Worm (Caenorhabditis elegans) whole organism, young adult: ENCODE data around the gene hot-8.

Experiments used
- D2030.7 ChIP-seq: fragments of 200-800 bp; sonication (Bioruptor generic); IDR thresholded peaks from 2 replicates; pipeline ENCODE4 v1.3.6; 2022; ENCODE audit warnings: missing genetic modification reagents, missing genetic modification characterization, missing compliant biosample characterization
- F22D6.2 ChIP-seq: sonication (generic microtip); optimal IDR thresholded peaks from 2 replicates; lab custom pipeline; 2016; ENCODE audit warnings: mild to moderate bottlenecking, missing genetic modification characterization, missing compliant biosample characterization
- K12H6.12 ChIP-seq: fragments of 200-800 bp; sonication (Bioruptor generic); optimal IDR thresholded peaks from 2 replicates; lab custom pipeline; 2018; ENCODE audit warnings: mild to moderate bottlenecking, missing genetic modification characterization, missing compliant biosample characterization
- T07F8.4 ChIP-seq: sonication (generic microtip); optimal IDR thresholded peaks from 2 replicates; lab custom pipeline; 2016; ENCODE audit warnings: mild to moderate bottlenecking, missing genetic modification characterization, moderate library complexity, missing compliant biosample characterization
- T26A5.8 ChIP-seq: sonication (generic microtip); optimal IDR thresholded peaks from 2 replicates; lab custom pipeline; 2016; ENCODE audit warnings: missing genetic modification characterization, missing compliant biosample characterization
- Y53G8AR.9 ChIP-seq: fragments of 200-800 bp; sonication (Bioruptor generic); conservative IDR thresholded peaks from 2 replicates; pipeline ENCODE4 v1.3.6; 2022; ENCODE audit warnings: missing genetic modification reagents, missing genetic modification characterization, missing compliant biosample characterization
- Y95B8A.8 ChIP-seq: fragments of 200-800 bp; sonication (Bioruptor generic); IDR thresholded peaks from 2 replicates; pipeline ENCODE4 v1.3.6; 2022; ENCODE audit warnings: missing genetic modification reagents, missing genetic modification characterization, missing compliant biosample characterization
- ZK185.1 ChIP-seq: sonication (generic microtip); optimal IDR thresholded peaks from 2 replicates; lab custom pipeline; 2016; ENCODE audit warnings: mild to moderate bottlenecking, missing genetic modification characterization, missing compliant biosample characterization; ENCODE audit not compliant: poor library complexity, severe bottlenecking
- atf-7 ChIP-seq: sonication (generic microtip); optimal IDR thresholded peaks from 2 replicates; lab custom pipeline; 2017; ENCODE audit warnings: mild to moderate bottlenecking, missing genetic modification characterization, missing compliant biosample characterization
- athp-1 ChIP-seq: sonication (generic microtip); optimal IDR thresholded peaks from 2 replicates; lab custom pipeline; 2017; ENCODE audit warnings: mild to moderate bottlenecking, missing genetic modification characterization, missing compliant biosample characterization
- attf-3 ChIP-seq: fragments of 200-800 bp; sonication (Bioruptor generic); conservative IDR thresholded peaks from 2 replicates; pipeline ENCODE4 v1.3.6; 2022; ENCODE audit warnings: missing genetic modification reagents, missing genetic modification characterization, missing compliant biosample characterization
- attf-5 ChIP-seq: fragments of 200-800 bp; sonication (Bioruptor generic); optimal IDR thresholded peaks from 2 replicates; lab custom pipeline; 2018; ENCODE audit warnings: mild to moderate bottlenecking, missing genetic modification characterization, missing compliant biosample characterization
- bed-2 ChIP-seq: fragments of 200-800 bp; sonication (Bioruptor generic); IDR thresholded peaks from 2 replicates; pipeline ENCODE4 v1.3.6; 2022; ENCODE audit warnings: missing genetic modification reagents, missing genetic modification characterization, missing compliant biosample characterization
- cebp-1 ChIP-seq, 2 experiments: fragments of 200-800 bp in 1 of 2; sonication (Bioruptor generic) in 1 of 2; sonication (generic microtip) in 1 of 2; IDR thresholded peaks in 1 of 2; optimal IDR thresholded peaks in 1 of 2; 2 replicates each; pipeline versions ENCODE4 v1.3.6 to Lab custom; 2017 to 2022; ENCODE audit warnings: missing compliant biosample characterization in 2 of 2, missing genetic modification characterization in 2 of 2, mild to moderate bottlenecking in 1 of 2, missing genetic modification reagents in 1 of 2, moderate library complexity in 1 of 2
- cebp-2 ChIP-seq: fragments of 200-800 bp; sonication (Bioruptor generic); IDR thresholded peaks from 2 replicates; pipeline ENCODE4 v1.3.6; 2022; ENCODE audit warnings: missing genetic modification characterization, missing compliant biosample characterization
- ceh-100 ChIP-seq: fragments of 200-800 bp; sonication (Bioruptor generic); IDR thresholded peaks from 2 replicates; pipeline ENCODE4 v1.3.6; 2022; ENCODE audit warnings: missing genetic modification reagents, missing genetic modification characterization, missing compliant biosample characterization
- ceh-91 ChIP-seq: fragments of 200-800 bp; sonication (Bioruptor generic); IDR thresholded peaks from 2 replicates; pipeline ENCODE4 v1.3.6; 2022; ENCODE audit warnings: missing genetic modification reagents, missing genetic modification characterization, missing compliant biosample characterization
- efl-1 ChIP-seq: fragments of 150-350 bp; optimal IDR thresholded peaks from 2 replicates; lab custom pipeline; 2014; ENCODE audit warnings: missing biosample characterization, missing genetic modification reagents, missing genetic modification characterization
- egrh-3 ChIP-seq: fragments of 200-800 bp; sonication (Bioruptor generic); IDR thresholded peaks from 2 replicates; pipeline ENCODE4 v1.3.6; 2022; ENCODE audit warnings: missing genetic modification reagents, missing genetic modification characterization, missing compliant biosample characterization
- ekl-4 ChIP-seq: fragments of 200-800 bp; sonication (Bioruptor generic); IDR thresholded peaks from 2 replicates; pipeline ENCODE4 v1.3.6; 2022; ENCODE audit warnings: missing genetic modification reagents, missing genetic modification characterization, missing compliant biosample characterization
- gei-17 ChIP-seq: fragments of 200-800 bp; sonication (Bioruptor generic); optimal IDR thresholded peaks from 2 replicates; lab custom pipeline; 2018; ENCODE audit warnings: mild to moderate bottlenecking, missing genetic modification characterization, missing compliant biosample characterization
- hmg-1.2 ChIP-seq: fragments of 200-800 bp; sonication (Bioruptor generic); IDR thresholded peaks from 2 replicates; pipeline ENCODE4 v1.3.6; 2022; ENCODE audit warnings: missing genetic modification reagents, missing genetic modification characterization, missing compliant biosample characterization
- hrde-1 ChIP-seq: sonication (generic microtip); optimal IDR thresholded peaks from 2 replicates; lab custom pipeline; 2016; ENCODE audit warnings: missing genetic modification characterization, mild to moderate bottlenecking, missing compliant biosample characterization, moderate library complexity, missing genotype, missing genetic modification reagents, borderline replicate concordance
- lag-1 ChIP-seq: fragments of 200-800 bp; sonication (Bioruptor generic); IDR thresholded peaks from 2 replicates; pipeline ENCODE4 v1.3.6; 2022; ENCODE audit warnings: missing genetic modification reagents, missing genetic modification characterization, missing compliant biosample characterization
- lin-40 ChIP-seq: sonication (generic microtip); optimal IDR thresholded peaks from 2 replicates; lab custom pipeline; 2016; ENCODE audit warnings: missing genetic modification characterization, mild to moderate bottlenecking, missing compliant biosample characterization, missing genotype, missing genetic modification reagents
- madf-3 ChIP-seq: fragments of 200-800 bp; sonication (Bioruptor generic); IDR thresholded peaks from 2 replicates; pipeline ENCODE4 v1.3.6; 2022; ENCODE audit warnings: missing genetic modification reagents, missing genetic modification characterization, missing compliant biosample characterization
- nhr-80 ChIP-seq: sonication (generic microtip); optimal IDR thresholded peaks from 2 replicates; lab custom pipeline; 2016; ENCODE audit warnings: missing genetic modification characterization, missing compliant biosample characterization
- nhr-90 ChIP-seq: sonication (generic microtip); optimal IDR thresholded peaks from 2 replicates; lab custom pipeline; 2016; ENCODE audit warnings: missing genotype, mild to moderate bottlenecking, missing genetic modification characterization, missing compliant biosample characterization
- pbrm-1 ChIP-seq: fragments of 200-800 bp; sonication (Bioruptor generic); IDR thresholded peaks from 2 replicates; pipeline ENCODE4 v1.3.6; 2022; ENCODE audit warnings: missing genetic modification reagents, missing genetic modification characterization, missing compliant biosample characterization
- sea-2 ChIP-seq: fragments of 200-800 bp; sonication (Bioruptor generic); IDR thresholded peaks from 2 replicates; pipeline ENCODE4 v1.3.6; 2022; ENCODE audit warnings: missing genetic modification characterization, missing compliant biosample characterization
- snpc-1.1 ChIP-seq: sonication (generic microtip); optimal IDR thresholded peaks from 2 replicates; lab custom pipeline; 2017; ENCODE audit warnings: missing genetic modification characterization, mild to moderate bottlenecking, missing compliant biosample characterization, antibody characterized with exemption, moderate library complexity, missing genotype, missing genetic modification reagents; ENCODE audit not compliant: insufficient read depth
- tbp1 ChIP-seq: fragments of 200-800 bp; sonication (Bioruptor generic); optimal IDR thresholded peaks from 2 replicates; lab custom pipeline; 2018; ENCODE audit warnings: mild to moderate bottlenecking, missing genetic modification characterization, missing compliant biosample characterization
- tbx-9 ChIP-seq: sonication (generic microtip); optimal IDR thresholded peaks from 2 replicates; lab custom pipeline; 2016; ENCODE audit warnings: borderline replicate concordance, missing genetic modification characterization, inconsistent platforms, missing compliant biosample characterization
- zfh-2 ChIP-seq: fragments of 200-800 bp; sonication (Bioruptor generic); conservative IDR thresholded peaks from 2 replicates; pipeline ENCODE4 v1.3.6; 2022; ENCODE audit warnings: missing genetic modification reagents, missing genetic modification characterization, missing compliant biosample characterization
- zim-3 ChIP-seq: sonication (generic microtip); optimal IDR thresholded peaks from 2 replicates; lab custom pipeline; 2017; ENCODE audit warnings: mild to moderate bottlenecking, missing genetic modification characterization, moderate library complexity, missing compliant biosample characterization
- ztf-26 ChIP-seq: sonication (generic microtip); optimal IDR thresholded peaks from 2 replicates; lab custom pipeline; 2017; ENCODE audit warnings: missing genetic modification characterization, missing compliant biosample characterization
- ztf-28 ChIP-seq: fragments of 200-800 bp; sonication (Bioruptor generic); IDR thresholded peaks from 2 replicates; pipeline ENCODE4 v1.3.6; 2022; ENCODE audit warnings: missing genetic modification reagents, missing genetic modification characterization, missing compliant biosample characterization

hot-8 gene

DNA sequence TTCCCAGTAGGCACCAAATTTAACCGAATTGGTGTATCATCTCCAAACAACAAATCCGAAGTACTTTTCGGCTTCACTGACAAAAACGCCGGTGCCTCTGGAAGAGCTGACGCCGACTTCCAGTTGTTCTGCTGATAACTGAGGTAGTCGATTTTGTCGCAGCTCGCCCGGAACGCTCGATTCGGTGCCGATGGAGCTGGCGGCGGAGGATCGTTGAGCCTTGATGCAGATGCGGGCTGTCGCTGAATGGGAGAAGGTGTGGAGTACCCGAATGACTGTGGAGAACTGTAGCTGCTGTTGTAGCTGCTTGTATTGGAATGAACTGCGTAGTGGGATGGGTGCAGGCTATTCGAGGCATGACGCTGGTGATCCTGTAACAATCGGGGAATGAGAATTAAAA is 33.1 kb downstream of the hot-8 start:
- TF ChIP-seq zfh-2 (GFP tag; lab: Robert Waterston, UW), result peak; percentile 81
- peak; percentile 14; the same call in 1 of the 2 replicates for TF ChIP-seq madf-3 (GFP tag; lab: Robert Waterston, UW)
- no peak for TF ChIP-seq D2030.7 (GFP tag; lab: Robert Waterston, UW)
- TF ChIP-seq egrh-3, result peak; percentile 34; the same call in 1 of the 2 replicates

- TF ChIP-seq T07F8.4 (tag; lab: Kevin White, UChicago) (no peak), ZK185.1 (tag; lab: Kevin White, UChicago) (no peak), ceh-91 (no peak), F22D6.2 (no peak), atf-7 (tag; lab: Kevin White, UChicago) (no peak), hrde-1 (tag; lab: Kevin White, UChicago) (no peak), efl-1 (GFP tag; lab: Kevin White, UChicago) (no peak), lin-40 (no peak), pbrm-1 (no peak), ztf-26 (tag; lab: Kevin White, UChicago) (no peak), zfh-2 (GFP tag; lab: Robert Waterston, UW) (no peak), cebp-1 (GFP tag; IDR thresholded peaks at IDR 0.05; lab: Robert Waterston, UW) (no peak), cebp-1 (tag; optimal IDR thresholded peaks at IDR 0.05; lab: Kevin White, UChicago) (no peak), attf-3 (GFP tag; lab: Robert Waterston, UW) (no peak), cebp-2 (no peak), Y95B8A.8 (GFP tag; lab: Robert Waterston, UW) (no peak), K12H6.12 (tag; lab: Kevin White, UChicago) (no peak), snpc-1.1 (tag; lab: Kevin White, UChicago) (no peak)
Observed at ce11 chrX:1216833-1217232, 36.7 kb downstream of the hot-8 start.

ce11 chrX:1218457-1218856 is 38.4 kb downstream of the hot-8 start:
- TF ChIP-seq lag-1, result no peak
- no peak for TF ChIP-seq bed-2
- TF ChIP-seq nhr-80 (tag; lab: Kevin White, UChicago), result no peak
- no peak for TF ChIP-seq athp-1 (tag; lab: Kevin White, UChicago)
- no peak for TF ChIP-seq ztf-26 (tag; lab: Kevin White, UChicago)
- no peak for TF ChIP-seq ceh-100 (GFP tag; lab: Robert Waterston, UW)
- no peak for TF ChIP-seq ztf-28 (GFP tag; lab: Robert Waterston, UW)
- TF ChIP-seq zim-3 (tag; lab: Kevin White, UChicago), result no peak
- no peak for TF ChIP-seq atf-7 (tag; lab: Kevin White, UChicago)
- no peak for TF ChIP-seq gei-17 (GFP tag; lab: Kevin White, UChicago)
- TF ChIP-seq nhr-90 (tag; lab: Kevin White, UChicago), result no peak
- TF ChIP-seq sea-2, result no peak
- no peak for TF ChIP-seq T26A5.8 (tag; lab: Kevin White, UChicago)
- TF ChIP-seq Y53G8AR.9 (GFP tag; lab: Robert Waterston, UW), result no peak
- no peak for TF ChIP-seq attf-5 (GFP tag; lab: Kevin White, UChicago)

DNA sequence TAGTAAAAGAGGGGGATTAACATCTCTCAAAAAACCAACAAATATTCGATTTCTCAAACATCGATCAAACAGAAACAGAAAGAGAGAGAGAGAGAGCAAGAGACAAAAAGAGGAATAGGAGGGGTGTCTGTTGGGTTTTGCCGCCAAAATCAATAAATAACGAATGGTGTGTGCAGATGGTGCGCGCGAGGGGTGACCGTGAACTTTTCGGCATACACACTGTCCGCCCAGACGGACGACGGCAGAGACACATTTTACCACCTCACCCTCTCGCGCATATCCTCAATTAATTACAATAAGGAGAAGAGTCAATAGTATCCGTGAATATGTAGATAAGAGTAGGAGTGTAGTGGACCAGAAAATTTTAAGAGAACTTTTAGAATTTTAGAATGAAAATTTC is 42.3 kb downstream of the hot-8 start:
- TF ChIP-seq ekl-4 (GFP tag; lab: Robert Waterston, UW) (no peak), hmg-1.2 (GFP tag; lab: Robert Waterston, UW) (no peak), tbp1 (no peak), tbx-9 (no peak)
